Fruit fly (Drosophila melanogaster) whole organism, prepupa: ENCODE measurements around the gene CG4572.

Experiments
- Blimp-1 ChIP-seq: fragments of 200-800 bp; sonication (Bioruptor generic); optimal IDR thresholded peaks from 3 replicates; lab custom pipeline; 2017; ENCODE audit warnings: missing biosample characterization, missing genetic modification characterization, mild to moderate bottlenecking, moderate library complexity, missing genetic modification reagents
- CG10631 ChIP-seq: fragments of 200-800 bp; sonication (Bioruptor generic); optimal IDR thresholded peaks from 2 replicates; lab custom pipeline; 2016; ENCODE audit warnings: missing biosample characterization, missing genetic modification characterization
- CG10669 ChIP-seq: fragments of 200-800 bp; sonication (Bioruptor generic); optimal IDR thresholded peaks from 3 replicates; lab custom pipeline; 2018; ENCODE audit warnings: missing biosample characterization, mild to moderate bottlenecking, missing genetic modification characterization, moderate library complexity
- CG11294 ChIP-seq: fragments of 200-800 bp; sonication (Bioruptor generic); IDR thresholded peaks from 2 replicates; pipeline ENCODE4 v1.3.6; 2022; ENCODE audit warnings: missing biosample characterization, missing genetic modification characterization
- CG11902 ChIP-seq: fragments of 200-800 bp; sonication (Bioruptor generic); optimal IDR thresholded peaks from 3 replicates; lab custom pipeline; 2016; ENCODE audit warnings: missing biosample characterization, missing genetic modification characterization
- CG15336 ChIP-seq: fragments of 200-800 bp; sonication (Bioruptor generic); IDR thresholded peaks from 2 replicates; pipeline ENCODE4 v1.3.6; 2022; ENCODE audit warnings: missing biosample characterization, missing genetic modification characterization
- CG1621 ChIP-seq: fragments of 200-800 bp; sonication (Bioruptor generic); optimal IDR thresholded peaks from 3 replicates; lab custom pipeline; 2018; ENCODE audit warnings: missing biosample characterization, mild to moderate bottlenecking, missing genetic modification characterization
- CG16779 ChIP-seq: fragments of 200-800 bp; sonication (Bioruptor generic); optimal IDR thresholded peaks from 3 replicates; lab custom pipeline; 2017; ENCODE audit warnings: missing biosample characterization, mild to moderate bottlenecking, missing genetic modification characterization
- CG3032 ChIP-seq: fragments of 200-800 bp; optimal IDR thresholded peaks from 2 replicates; lab custom pipeline; 2019; ENCODE audit warnings: missing biosample characterization, mild to moderate bottlenecking, missing genetic modification characterization, moderate library complexity
- CG32006 ChIP-seq: fragments of 200-800 bp; sonication (Bioruptor generic); optimal IDR thresholded peaks from 3 replicates; lab custom pipeline; 2017; ENCODE audit warnings: missing biosample characterization, mild to moderate bottlenecking, missing genetic modification characterization
- CG3919 ChIP-seq: fragments of 200-800 bp; sonication (Bioruptor generic); optimal IDR thresholded peaks from 3 replicates; lab custom pipeline; 2016; ENCODE audit warnings: missing biosample characterization, missing genetic modification characterization
- CG4318 ChIP-seq: fragments of 200-800 bp; sonication (Bioruptor generic); optimal IDR thresholded peaks from 3 replicates; lab custom pipeline; 2017; ENCODE audit warnings: missing biosample characterization, mild to moderate bottlenecking, missing genetic modification characterization
- CG6276 ChIP-seq: fragments of 200-800 bp; sonication (Bioruptor generic); optimal IDR thresholded peaks from 2 replicates; lab custom pipeline; 2017; ENCODE audit warnings: missing biosample characterization, mild to moderate bottlenecking, missing genetic modification characterization
- CG6792 ChIP-seq: fragments of 200-800 bp; sonication (Bioruptor generic); optimal IDR thresholded peaks from 3 replicates; lab custom pipeline; 2016; ENCODE audit warnings: missing biosample characterization, missing genetic modification characterization
- CG6808 ChIP-seq: fragments of 200-800 bp; sonication (Bioruptor generic); optimal IDR thresholded peaks from 3 replicates; lab custom pipeline; 2017; ENCODE audit warnings: missing biosample characterization, missing genetic modification characterization, mild to moderate bottlenecking, moderate library complexity, missing genetic modification reagents
- CG6854 ChIP-seq: fragments of 200-800 bp; sonication (Bioruptor generic); optimal IDR thresholded peaks from 2 replicates; lab custom pipeline; 2017; ENCODE audit warnings: missing biosample characterization, mild to moderate bottlenecking, missing genetic modification characterization
- CG7368 ChIP-seq: fragments of 200-800 bp; sonication (Bioruptor generic); optimal IDR thresholded peaks from 3 replicates; lab custom pipeline; 2016; ENCODE audit warnings: missing biosample characterization, missing genetic modification characterization
- CG8119 ChIP-seq: fragments of 200-800 bp; sonication (Bioruptor generic); IDR thresholded peaks from 3 replicates; pipeline ENCODE4 v1.3.6; 2022; ENCODE audit warnings: missing biosample characterization, missing genetic modification characterization
- CG8319 ChIP-seq: fragments of 200-800 bp; sonication (Bioruptor generic); optimal IDR thresholded peaks from 3 replicates; lab custom pipeline; 2016; ENCODE audit warnings: missing biosample characterization, missing genetic modification characterization
- CG8632 ChIP-seq: fragments of 200-800 bp; sonication (Bioruptor generic); optimal IDR thresholded peaks from 3 replicates; lab custom pipeline; 2016; ENCODE audit warnings: missing biosample characterization, missing genetic modification characterization
- CG9139 ChIP-seq: fragments of 200-800 bp; sonication (Bioruptor generic); optimal IDR thresholded peaks from 3 replicates; lab custom pipeline; 2017; ENCODE audit warnings: missing biosample characterization, mild to moderate bottlenecking, missing genetic modification characterization
- Eip75B ChIP-seq: fragments of 200-800 bp; sonication (Bioruptor generic); optimal IDR thresholded peaks from 3 replicates; lab custom pipeline; 2016; ENCODE audit warnings: missing biosample characterization, missing genetic modification characterization
- Eip78C ChIP-seq: fragments of 200-800 bp; sonication (Bioruptor generic); peaks from one replicate; lab custom pipeline; 2016; ENCODE audit warnings: missing biosample characterization, missing genetic modification characterization
- Ets96B ChIP-seq: fragments of 200-800 bp; optimal IDR thresholded peaks from 2 replicates; lab custom pipeline; 2019; ENCODE audit warnings: missing biosample characterization, mild to moderate bottlenecking, missing genetic modification characterization, moderate library complexity
- Gug ChIP-seq: fragments of 200-800 bp; sonication (Bioruptor generic); IDR thresholded peaks from 2 replicates; pipeline ENCODE4 v1.3.6; 2022; ENCODE audit warnings: missing biosample characterization, missing genetic modification characterization
- Hr38 ChIP-seq: sonication (Bioruptor generic); optimal IDR thresholded peaks from 2 replicates; lab custom pipeline; 2016; ENCODE audit warnings: missing biosample characterization, missing genetic modification characterization
- Hr39 ChIP-seq: fragments of 200-800 bp; sonication (Bioruptor generic); optimal IDR thresholded peaks from 2 replicates; lab custom pipeline; 2016; ENCODE audit warnings: missing biosample characterization, missing genetic modification characterization
- Lpt ChIP-seq: fragments of 200-800 bp; sonication (Bioruptor generic); optimal IDR thresholded peaks from 3 replicates; lab custom pipeline; 2016; ENCODE audit warnings: missing biosample characterization, missing genetic modification characterization
- Met ChIP-seq: fragments of 200-800 bp; sonication (Bioruptor generic); optimal IDR thresholded peaks from 3 replicates; lab custom pipeline; 2016; ENCODE audit warnings: missing biosample characterization, missing genetic modification characterization
- OdsH ChIP-seq: fragments of 200-800 bp; sonication (Bioruptor generic); optimal IDR thresholded peaks from 3 replicates; lab custom pipeline; 2016; ENCODE audit warnings: missing biosample characterization, missing genetic modification characterization
- Smox ChIP-seq: fragments of 200-800 bp; sonication (Bioruptor generic); optimal IDR thresholded peaks from 3 replicates; lab custom pipeline; 2016; ENCODE audit warnings: missing biosample characterization, missing genetic modification characterization
- Sox14 ChIP-seq: fragments of 200-800 bp; sonication (Bioruptor generic); optimal IDR thresholded peaks from 3 replicates; lab custom pipeline; 2016; ENCODE audit warnings: missing biosample characterization, missing genetic modification characterization
- Sox15 ChIP-seq: fragments of 200-800 bp; sonication (Bioruptor generic); optimal IDR thresholded peaks from 3 replicates; lab custom pipeline; 2016; ENCODE audit warnings: missing biosample characterization, missing genetic modification characterization
- cyc ChIP-seq: fragments of 200-800 bp; sonication (Bioruptor generic); optimal IDR thresholded peaks from 3 replicates; lab custom pipeline; 2016; ENCODE audit warnings: missing biosample characterization, missing genetic modification characterization
- dac ChIP-seq: fragments of 200-800 bp; sonication (Bioruptor generic); optimal IDR thresholded peaks from 2 replicates; lab custom pipeline; 2017; ENCODE audit warnings: missing biosample characterization, mild to moderate bottlenecking, missing genetic modification characterization
- dsx ChIP-seq: fragments of 200-800 bp; optimal IDR thresholded peaks from 3 replicates; lab custom pipeline; 2019; ENCODE audit warnings: missing biosample characterization, mild to moderate bottlenecking, missing genetic modification characterization, moderate library complexity; ENCODE audit not compliant: poor library complexity, severe bottlenecking
- eg ChIP-seq: fragments of 200-800 bp; sonication (Bioruptor generic); IDR thresholded peaks from 3 replicates; pipeline ENCODE4 v1.3.6; 2022; ENCODE audit warnings: missing biosample characterization, missing genetic modification characterization
- esn ChIP-seq: fragments of 200-800 bp; sonication (Bioruptor generic); optimal IDR thresholded peaks from 2 replicates; lab custom pipeline; 2016; ENCODE audit warnings: missing biosample characterization, mild to moderate bottlenecking, missing genetic modification characterization, moderate library complexity
- fd59A ChIP-seq: fragments of 200-800 bp; sonication (Bioruptor generic); optimal IDR thresholded peaks from 2 replicates; lab custom pipeline; 2017; ENCODE audit warnings: missing biosample characterization, mild to moderate bottlenecking, missing genetic modification characterization, missing genetic modification reagents
- fd85E ChIP-seq: fragments of 200-800 bp; sonication (Bioruptor generic); optimal IDR thresholded peaks from 3 replicates; lab custom pipeline; 2016; ENCODE audit warnings: missing biosample characterization, missing genetic modification characterization
- fkh ChIP-seq: fragments of 200-800 bp; sonication (Bioruptor generic); optimal IDR thresholded peaks from 3 replicates; lab custom pipeline; 2017; ENCODE audit warnings: missing biosample characterization, mild to moderate bottlenecking, missing genetic modification characterization, moderate library complexity
- lz ChIP-seq: fragments of 200-800 bp; sonication (Bioruptor generic); optimal IDR thresholded peaks from 3 replicates; lab custom pipeline; 2016; ENCODE audit warnings: missing biosample characterization, missing genetic modification characterization
- net ChIP-seq: fragments of 200-800 bp; sonication (Bioruptor generic); optimal IDR thresholded peaks from 3 replicates; lab custom pipeline; 2016; ENCODE audit warnings: missing biosample characterization, missing genetic modification characterization
- salr ChIP-seq, 2 experiments: fragments of 200-800 bp; sonication (Bioruptor generic); optimal IDR thresholded peaks; 3 replicates each; lab custom pipeline; 2016 to 2018; ENCODE audit warnings: missing biosample characterization in 2 of 2, missing genetic modification characterization in 2 of 2, mild to moderate bottlenecking in 1 of 2
- ss ChIP-seq, 2 experiments: fragments of 200-800 bp; sonication (Bioruptor generic); optimal IDR thresholded peaks; 2 replicates in 1 of 2; 3 replicates in 1 of 2; lab custom pipeline; 2017 to 2018; ENCODE audit warnings: mild to moderate bottlenecking in 2 of 2, missing biosample characterization in 2 of 2, missing genetic modification characterization in 2 of 2, moderate library complexity in 1 of 2
- topi ChIP-seq: fragments of 200-800 bp; sonication (Bioruptor generic); optimal IDR thresholded peaks from 3 replicates; lab custom pipeline; 2016; ENCODE audit warnings: missing biosample characterization, missing genetic modification characterization
- vri ChIP-seq: fragments of 200-800 bp; sonication (Bioruptor generic); optimal IDR thresholded peaks from 3 replicates; lab custom pipeline; 2016; ENCODE audit warnings: missing biosample characterization, mild to moderate bottlenecking, missing genetic modification characterization

The CG4572 gene

dm6 chr3R:19860996-19861719 lies 3.0 kb downstream of the CG4572 start, which contains the start of the genes Ire1 and Mrm2 (continued):
- TF ChIP-seq CG9139 (GFP tag; lab: Kevin White, UChicago), result no peak
- TF ChIP-seq salr (GFP tag; optimal IDR thresholded peaks at IDR 0.05; lab: Kevin White, UChicago), result peak; percentile 23 to 29
- TF ChIP-seq Hr39, result peak; percentile 90
- no peak for TF ChIP-seq CG4318 (GFP tag; lab: Kevin White, UChicago)
- peak; percentile 49 for TF ChIP-seq CG6792 (GFP tag; lab: Kevin White, UChicago)
- TF ChIP-seq CG8632 (GFP tag; lab: Kevin White, UChicago), result peak; percentile 31
- TF ChIP-seq topi (GFP tag; lab: Kevin White, UChicago), result peak; percentile 63
- peak; percentile 51 for TF ChIP-seq dsx
- peak; percentile 87 for TF ChIP-seq cyc
- TF ChIP-seq, all 60 proteins: peak for 51

- TF ChIP-seq Sox15 (GFP tag; lab: Kevin White, UChicago) (no peak), CG3919 (no peak), CG8119 (GFP tag; lab: Robert Waterston, UW) (no peak), CG8319 (GFP tag; lab: Kevin White, UChicago) (no peak), CG3032 (tag; lab: Kevin White, UChicago) (no peak), Hr38 (GFP tag; lab: Kevin White, UChicago) (no peak), fkh (GFP tag; lab: Kevin White, UChicago) (no peak), ss (GFP tag; optimal IDR thresholded peaks at IDR 0.05; lab: Kevin White, UChicago) (no peak), fd59A (GFP tag; lab: Kevin White, UChicago) (no peak), topi (GFP tag; lab: Kevin White, UChicago) (no peak), CG11294 (GFP tag; lab: Robert Waterston, UW) (no peak), Blimp-1 (GFP tag; lab: Kevin White, UChicago) (no peak), Hr39 (no peak), vri (GFP tag; lab: Kevin White, UChicago) (peak; percentile 41), fd85E (GFP tag; lab: Kevin White, UChicago) (no peak), Lpt (GFP tag; lab: Kevin White, UChicago) (no peak), net (GFP tag; lab: Kevin White, UChicago) (no peak), CG6276 (GFP tag; lab: Kevin White, UChicago) (no peak), esn (GFP tag; lab: Kevin White, UChicago) (peak; percentile 44), CG6854 (GFP tag; lab: Kevin White, UChicago) (peak; percentile 4), Smox (GFP tag; lab: Kevin White, UChicago) (no peak), salr (GFP tag; optimal IDR thresholded peaks at IDR 0.05; lab: Kevin White, UChicago) (no peak), CG15336 (GFP tag; lab: Robert Waterston, UW) (no peak), Eip78C (GFP tag; lab: Kevin White, UChicago) (peak; percentile 76), OdsH (GFP tag; lab: Kevin White, UChicago) (no peak), Gug (no peak), lz (GFP tag; lab: Kevin White, UChicago) (peak; percentile 8), CG7368 (GFP tag; lab: Kevin White, UChicago) (no peak), CG6792 (GFP tag; lab: Kevin White, UChicago) (no peak), CG11902 (GFP tag; lab: Kevin White, UChicago) (no peak), eg (GFP tag; lab: Robert Waterston, UW) (no peak), CG6808 (GFP tag; lab: Kevin White, UChicago) (no peak), CG10631 (GFP tag; lab: Kevin White, UChicago) (no peak), Eip75B (GFP tag; lab: Kevin White, UChicago) (no peak), CG32006 (no peak), Sox14 (no peak), CG8632 (GFP tag; lab: Kevin White, UChicago) (no peak), CG16779 (tag; lab: Kevin White, UChicago) (peak; percentile 35), CG10669 (no peak), dac (no peak), CG4318 (GFP tag; lab: Kevin White, UChicago) (no peak), Ets96B (no peak), Met (GFP tag; lab: Kevin White, UChicago) (peak; percentile 39), CG1621 (tag; lab: Kevin White, UChicago) (no peak)
These were observed 4.7 kb downstream of the CG4572 start for dm6 chr3R:19859370-19860033.
